Fruit fly (Drosophila melanogaster): ENCODE results near the gene CG33500.

CG33500 gene

dm6 chr3L:11536132-11536531, 27.7 kb downstream of the CG33500 start (continued):
- TF ChIP-seq seq (GFP tag; IDR thresholded peaks at IDR 0.05) = peak; percentile 56; the same call in 1 of the 2 replicates
- TF ChIP-seq CG1024 (GFP tag; IDR thresholded peaks at IDR 0.05) = peak; percentile 33; the same call in 1 of the 2 replicates
- no peak for TF ChIP-seq CG1832 (GFP tag; optimal IDR thresholded peaks at IDR 0.05)
- TF ChIP-seq Pdp1 (GFP tag; optimal IDR thresholded peaks at IDR 0.05) = peak in 1 of 2 experiments; percentile 0
- peak; percentile 11 for TF ChIP-seq PHDP (tag; optimal IDR thresholded peaks at IDR 0.05)
- TF ChIP-seq prd (optimal IDR thresholded peaks at IDR 0.05) = no peak
- TF ChIP-seq prd (GFP tag; IDR thresholded peaks at IDR 0.05) = peak; percentile 39; the same call in 2 of the 3 replicates
- peak; percentile 24 for TF ChIP-seq unpg (GFP tag; optimal IDR thresholded peaks at IDR 0.05)
- TF ChIP-seq CG14441 (GFP tag; IDR thresholded peaks at IDR 0.05) = peak; percentile 27; the same call in 1 of the 2 replicates
- peak; percentile 22 for TF ChIP-seq CG4424 (GFP tag; optimal IDR thresholded peaks at IDR 0.05)
- TF ChIP-seq CG2129 (GFP tag; IDR thresholded peaks at IDR 0.05; ENCODE audit: partially characterized antibody) = no peak
- peak; percentile 56 for TF ChIP-seq gem (tag; optimal IDR thresholded peaks at IDR 0.05)
- 0 out of 3 replicates have a peak, but pooled peaks have one; percentile 19 for TF ChIP-seq otp (GFP tag; IDR thresholded peaks at IDR 0.05)
- TF ChIP-seq Dp (GFP tag; optimal IDR thresholded peaks at IDR 0.05) = no peak
- peak; percentile 24 for TF ChIP-seq Blimp-1 (GFP tag; optimal IDR thresholded peaks at IDR 0.05)
- peak; percentile 50 for TF ChIP-seq vvl (GFP tag; IDR thresholded peaks at IDR 0.05)
- peak; percentile 41; the same call in 1 of the 2 replicates for TF ChIP-seq lmd (GFP tag; IDR thresholded peaks at IDR 0.05)
- TF ChIP-seq grau (tag; optimal IDR thresholded peaks at IDR 0.05) = peak; percentile 13
- peak; percentile 33; the same call in 1 of the 2 replicates for TF ChIP-seq stc (GFP tag; IDR thresholded peaks at IDR 0.05)
- TF ChIP-seq Drgx (GFP tag; IDR thresholded peaks at IDR 0.05) = 0 out of 2 replicates have a peak, but pooled peaks have one; percentile 20
- TF ChIP-seq Sox102F (GFP tag; optimal IDR thresholded peaks at IDR 0.05) = peak; percentile 47
- TF ChIP-seq CG9932 (GFP tag; IDR thresholded peaks at IDR 0.05) = peak; percentile 53
- 0 out of 3 replicates have a peak, but pooled peaks have one; percentile 55 for TF ChIP-seq CG34422 (GFP tag; IDR thresholded peaks at IDR 0.05)
- TF ChIP-seq Oaz (GFP tag; IDR thresholded peaks at IDR 0.05) = no peak
- TF ChIP-seq CG18599 (GFP tag; optimal IDR thresholded peaks at IDR 0.05) = peak; percentile 29
- peak; percentile 29 for TF ChIP-seq CG2678 (tag; optimal IDR thresholded peaks at IDR 0.05)
- TF ChIP-seq Ada2b (GFP tag; IDR thresholded peaks at IDR 0.05) = peak; percentile 72
- TF ChIP-seq CG12391 (tag; optimal IDR thresholded peaks at IDR 0.05) = peak; percentile 19
- peak; percentile 25; the same call in 1 of the 2 replicates for TF ChIP-seq E2f2 (GFP tag; IDR thresholded peaks at IDR 0.05)
- TF ChIP-seq CG17912 (GFP tag; optimal IDR thresholded peaks at IDR 0.05) = no peak
- 0 out of 2 replicates have a peak, but pooled peaks have one; percentile 16 for TF ChIP-seq ssp (GFP tag; IDR thresholded peaks at IDR 0.05)
- peak; percentile 24 for TF ChIP-seq CG13296 (GFP tag; optimal IDR thresholded peaks at IDR 0.05)
- peak in 1 of 2 experiments; percentile 35 for TF ChIP-seq Hr51 (GFP tag; optimal IDR thresholded peaks at IDR 0.05)
- peak in 1 of 2 experiments; percentile 41 for TF ChIP-seq bsh (GFP tag; optimal IDR thresholded peaks at IDR 0.05)
- peak; percentile 2 for TF ChIP-seq cwo (GFP tag; optimal IDR thresholded peaks at IDR 0.05)
- TF ChIP-seq pan (optimal IDR thresholded peaks at IDR 0.05) = no peak
- peak in 1 of 2 experiments; percentile 42 for TF ChIP-seq pan (GFP tag; optimal IDR thresholded peaks at IDR 0.05 in 1 of 2, IDR thresholded peaks at IDR 0.05 in 1 of 2)
- no peak for TF ChIP-seq Dip2 (GFP tag; IDR thresholded peaks at IDR 0.05)
- TF ChIP-seq ttk (GFP tag; IDR thresholded peaks at IDR 0.05) = 0 out of 2 replicates have a peak, but pooled peaks have one; percentile 7
- TF ChIP-seq phol (tag; optimal IDR thresholded peaks at IDR 0.05) = peak; percentile 34
- TF ChIP-seq crol (GFP tag; IDR thresholded peaks at IDR 0.05) = peak; percentile 18; the same call in 1 of the 2 replicates
- TF ChIP-seq fd96Cb (tag; optimal IDR thresholded peaks at IDR 0.05) = peak; percentile 17
- TF ChIP-seq Kr (GFP tag; optimal IDR thresholded peaks at IDR 0.05) = no peak
- TF ChIP-seq Aef1 (GFP tag; IDR thresholded peaks at IDR 0.05) = peak; percentile 16; the same call in 1 of the 3 replicates
- TF ChIP-seq CG15514 (GFP tag; optimal IDR thresholded peaks at IDR 0.05) = peak; percentile 15
- TF ChIP-seq row (GFP tag; IDR thresholded peaks at IDR 0.05) = peak; percentile 48; the same call in 2 of the 3 replicates
- TF ChIP-seq CG17328 (GFP tag; IDR thresholded peaks at IDR 0.05) = peak; percentile 7; the same call in 1 of the 2 replicates
- 0 out of 2 replicates have a peak, but pooled peaks have one; percentile 24 for TF ChIP-seq HLH3B (GFP tag; IDR thresholded peaks at IDR 0.05)
- TF ChIP-seq Oli (tag; optimal IDR thresholded peaks at IDR 0.05) = peak; percentile 25

Data from whole organism, embryonic.